Worm (Caenorhabditis elegans): ENCODE measurements around the gene zhit-2.
A peak's percentile ranks its signal among the peaks of the same experiment; 100 is the strongest.

Gene zhit-2

ce11 chrIII:4241181-4241580 lies 3.0 kb downstream of the zhit-2 start:
- TF ChIP-seq C06A6.2 (GFP tag; conservative IDR thresholded peaks at IDR 0.05) (no peak), cebp-2 (GFP tag; IDR thresholded peaks at IDR 0.05) (no peak), ztf-28 (GFP tag; IDR thresholded peaks at IDR 0.05) (no peak), nfyb-1 (GFP tag; IDR thresholded peaks at IDR 0.05) (no peak), F39B2.1 (GFP tag; IDR thresholded peaks at IDR 0.05) (no peak), xnd-1 (tag; optimal IDR thresholded peaks at IDR 0.05) (no peak)

- TF ChIP-seq madf-3 (GFP tag; IDR thresholded peaks at IDR 0.05) (no peak), K11D2.4 (GFP tag; IDR thresholded peaks at IDR 0.05) (no peak), attf-5 (GFP tag; optimal IDR thresholded peaks at IDR 0.05) (no peak), cebp-1 (GFP tag; IDR thresholded peaks at IDR 0.05) (no peak), cebp-1 (tag; optimal IDR thresholded peaks at IDR 0.05) (peak; percentile 18), nhr-80 (tag; optimal IDR thresholded peaks at IDR 0.05) (peak; percentile 78)
Observed at ce11 chrIII:4240126-4240525, 4.1 kb downstream of the zhit-2 start.

ce11 chrIII:4237660-4238059 lies 6.5 kb downstream of the zhit-2 start:
- TF ChIP-seq Y67H2A.10 (GFP tag; conservative IDR thresholded peaks at IDR 0.05) (no peak), ceh-58 (GFP tag; IDR thresholded peaks at IDR 0.05) (no peak), attf-5 (GFP tag; optimal IDR thresholded peaks at IDR 0.05) (peak; percentile 94), ztf-6 (GFP tag; IDR thresholded peaks at IDR 0.05) (no peak), mxl-1 (tag; optimal IDR thresholded peaks at IDR 0.05) (no peak), snpc-4 (GFP tag; optimal IDR thresholded peaks at IDR 0.05) (no peak), snpc-4 (tag; optimal IDR thresholded peaks at IDR 0.05) (peak; percentile 28 to 66 (median 50)), let-526 (GFP tag; IDR thresholded peaks at IDR 0.05) (peak; percentile 77), T26A5.8 (tag; optimal IDR thresholded peaks at IDR 0.05) (no peak), B0336.3 (GFP tag; IDR thresholded peaks at IDR 0.05) (peak; percentile 91), hmg-1.2 (GFP tag; IDR thresholded peaks at IDR 0.05) (peak; percentile 97), ztf-22 (GFP tag; optimal IDR thresholded peaks at IDR 0.05) (peak; percentile 86), aptf-2 (GFP tag; conservative IDR thresholded peaks at IDR 0.05) (peak; percentile 93), cebp-1 (GFP tag; IDR thresholded peaks at IDR 0.05) (peak; percentile 51; the same call in 1 of the 2 replicates), cebp-1 (tag; optimal IDR thresholded peaks at IDR 0.05) (peak; percentile 92), die-1 (tag; optimal IDR thresholded peaks at IDR 0.05) (peak; percentile 71), K11D2.4 (GFP tag; IDR thresholded peaks at IDR 0.05) (peak; percentile 85), tbp1 (GFP tag; optimal IDR thresholded peaks at IDR 0.05) (peak; percentile 63), xnd-1 (tag; optimal IDR thresholded peaks at IDR 0.05) (no peak), F22D6.2 (tag; optimal IDR thresholded peaks at IDR 0.05) (peak; percentile 72), rcor-1 (GFP tag; IDR thresholded peaks at IDR 0.05) (peak; percentile 53), attf-6 (GFP tag; IDR thresholded peaks at IDR 0.05) (no peak), nhr-179 (tag; optimal IDR thresholded peaks at IDR 0.05) (no peak), hlh-12 (tag; optimal IDR thresholded peaks at IDR 0.05) (no peak), nfyb-1 (GFP tag; IDR thresholded peaks at IDR 0.05) (peak; percentile 86), nfya-1 (tag; optimal IDR thresholded peaks at IDR 0.05; ENCODE audit: borderline replicate concordance, insufficient read depth) (no peak), madf-10 (tag; optimal IDR thresholded peaks at IDR 0.05) (peak; percentile 79), F57A8.1 (GFP tag; optimal IDR thresholded peaks at IDR 0.05) (no peak), Y79H2A.3 (GFP tag; conservative IDR thresholded peaks at IDR 0.05) (no peak), somi-1 (GFP tag; optimal IDR thresholded peaks at IDR 0.05) (peak; percentile 93), aptf-3 (GFP tag; IDR thresholded peaks at IDR 0.05) (no peak), B0261.1 (tag; optimal IDR thresholded peaks at IDR 0.05) (no peak), T07F8.4 (tag; optimal IDR thresholded peaks at IDR 0.05) (no peak), dpl-1 (GFP tag; optimal IDR thresholded peaks at IDR 0.05) (no peak), ceh-27 (GFP tag; optimal IDR thresholded peaks at IDR 0.05) (peak; percentile 79), B0035.1 (tag; optimal IDR thresholded peaks at IDR 0.05) (peak; percentile 52), unc-62 (GFP tag; optimal IDR thresholded peaks at IDR 0.05) (peak; percentile 50), egl-44 (GFP tag; IDR thresholded peaks at IDR 0.05) (peak; percentile 72; the same call in 1 of the 2 replicates), pbrm-1 (GFP tag; IDR thresholded peaks at IDR 0.05) (peak; percentile 71; the same call in 1 of the 2 replicates), pha-4 (tag; optimal IDR thresholded peaks at IDR 0.05) (peak; percentile 72)

Measured in whole organism, young adult.